Worm (Caenorhabditis elegans): ENCODE results near the gene C18A11.4.

Gene C18A11.4

ce11 chrX:8089266-8089909, 44.1 kb downstream of the C18A11.4 start:
- no peak for TF ChIP-seq nhr-11 (tag; optimal IDR thresholded peaks at IDR 0.05)
- no peak for TF ChIP-seq unc-86 (tag; optimal IDR thresholded peaks at IDR 0.05)
- no peak for TF ChIP-seq lin-11 (tag; optimal IDR thresholded peaks at IDR 0.05)
- no peak for TF ChIP-seq ref-2 (tag; optimal IDR thresholded peaks at IDR 0.05)

ce11 chrX:8089916-8090315, 44.6 kb downstream of the C18A11.4 start:
- TF ChIP-seq ceh-9 (tag; optimal IDR thresholded peaks at IDR 0.05), result no peak
- no peak for TF ChIP-seq gmeb-2 (tag; optimal IDR thresholded peaks at IDR 0.05)
- TF ChIP-seq unc-86 (tag; optimal IDR thresholded peaks at IDR 0.05), result no peak
- no peak for TF ChIP-seq rnt-1 (tag; optimal IDR thresholded peaks at IDR 0.05)
- no peak for TF ChIP-seq hlh-15 (tag; optimal IDR thresholded peaks at IDR 0.05)
- no peak for TF ChIP-seq lim-6 (tag; optimal IDR thresholded peaks at IDR 0.05)
- peak; percentile 68 for TF ChIP-seq unc-42 (tag; optimal IDR thresholded peaks at IDR 0.05)
- no peak for TF ChIP-seq pros-1 (tag; optimal IDR thresholded peaks at IDR 0.05)
- TF ChIP-seq elt-2 (tag; optimal IDR thresholded peaks at IDR 0.05), result no peak
